Fruit fly (Drosophila melanogaster): ENCODE data around the gene Cyp6a18.

dm6 chr3R:27441219-27441808, 37.2 kb upstream of the Cyp6a18 start:
- TF ChIP-seq CG8478 (optimal IDR thresholded peaks at IDR 0.05) (no peak), CTCF (optimal IDR thresholded peaks at IDR 0.05) (no peak)
